Worm (Caenorhabditis elegans): ENCODE measurements around the gene sru-4.

DNA sequence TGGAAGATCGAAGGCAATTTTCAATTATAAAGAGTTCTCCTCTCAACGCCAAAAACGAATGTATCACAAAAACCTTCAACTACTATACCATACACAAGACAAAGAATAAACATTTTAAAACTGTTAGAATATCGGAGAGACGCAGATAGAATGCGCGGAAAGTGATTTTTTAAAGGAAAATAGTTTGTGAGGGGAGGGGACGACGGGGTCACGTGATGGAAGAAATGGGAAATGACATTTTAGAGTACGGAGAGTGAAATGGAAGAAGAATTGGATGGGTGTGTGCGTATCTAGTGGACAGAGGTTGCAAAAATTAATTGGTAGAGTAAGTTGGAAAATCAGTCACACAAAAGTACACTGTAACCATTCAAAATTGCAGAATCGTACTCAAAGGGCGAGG is 36.2 kb downstream of the sru-4 start:
- TF ChIP-seq unc-39 (tag; optimal IDR thresholded peaks at IDR 0.05): no peak
- TF ChIP-seq ceh-16 (tag; optimal IDR thresholded peaks at IDR 0.05): peak; percentile 72
- TF ChIP-seq R02D3.7 (tag; optimal IDR thresholded peaks at IDR 0.05): no peak

Data from whole organism, L2 larva.